Fruit fly (Drosophila melanogaster) whole organism, embryonic: ENCODE measurements around the gene CG2772.

ENCODE experiments used
- Bgb ChIP-seq: fragments of 200-800 bp; sonication (Bioruptor generic); IDR thresholded peaks from 2 replicates; pipeline ENCODE4 v1.3.6; 2022; ENCODE audit warnings: missing biosample characterization, missing genetic modification characterization; ENCODE audit not compliant: partially characterized antibody
- CG10274 ChIP-seq: fragments of 200-800 bp; sonication (Bioruptor generic); optimal IDR thresholded peaks from 3 replicates; lab custom pipeline; 2017; ENCODE audit warnings: missing biosample characterization, mild to moderate bottlenecking, missing genetic modification characterization
- CG10321 ChIP-seq: fragments of 200-800 bp; sonication (Bioruptor generic); IDR thresholded peaks from 2 replicates; pipeline ENCODE4 v1.3.6; 2022; ENCODE audit warnings: missing biosample characterization, missing genetic modification characterization
- CG10565 ChIP-seq: fragments of 200-800 bp; sonication (Bioruptor generic); optimal IDR thresholded peaks from 3 replicates; lab custom pipeline; 2016; ENCODE audit warnings: missing biosample characterization, mild to moderate bottlenecking, missing genetic modification characterization
- CG10979 ChIP-seq: fragments of 200-800 bp; sonication (Bioruptor generic); optimal IDR thresholded peaks from 2 replicates; lab custom pipeline; 2018; ENCODE audit warnings: missing biosample characterization, mild to moderate bottlenecking, missing genetic modification characterization, moderate library complexity
- CG12391 ChIP-seq: fragments of 200-800 bp; sonication (Bioruptor generic); optimal IDR thresholded peaks from 3 replicates; lab custom pipeline; 2018; ENCODE audit warnings: missing biosample characterization, mild to moderate bottlenecking, missing genetic modification characterization, moderate library complexity
- CG13287 ChIP-seq: fragments of 200-800 bp; sonication (Bioruptor generic); IDR thresholded peaks from 2 replicates; pipeline ENCODE4 v1.3.6; 2022; ENCODE audit warnings: missing biosample characterization, missing genetic modification characterization; ENCODE audit not compliant: partially characterized antibody
- CG13894 ChIP-seq: fragments of 200-800 bp; sonication (Bioruptor generic); optimal IDR thresholded peaks from 3 replicates; lab custom pipeline; 2018; ENCODE audit warnings: missing biosample characterization, mild to moderate bottlenecking, missing genetic modification characterization, moderate library complexity
- CG14050 ChIP-seq: fragments of 200-800 bp; sonication (Bioruptor generic); IDR thresholded peaks from 3 replicates; pipeline ENCODE4 v1.3.6; 2022; ENCODE audit warnings: missing biosample characterization, missing genetic modification characterization
- CG14667 ChIP-seq: fragments of 200-800 bp; sonication (Bioruptor generic); IDR thresholded peaks from 2 replicates; pipeline ENCODE4 v1.3.6; 2022; ENCODE audit warnings: missing biosample characterization, missing genetic modification characterization
- CG18011 ChIP-seq: fragments of 200-800 bp; sonication (Bioruptor generic); optimal IDR thresholded peaks from 2 replicates; lab custom pipeline; 2017; ENCODE audit warnings: missing biosample characterization, missing genetic modification characterization, mild to moderate bottlenecking, moderate library complexity, missing genotype
- CG18764 ChIP-seq: fragments of 200-800 bp; sonication (Bioruptor generic); optimal IDR thresholded peaks from 3 replicates; lab custom pipeline; 2016; ENCODE audit warnings: missing biosample characterization, missing genetic modification characterization
- CG30431 ChIP-seq: fragments of 200-800 bp; sonication (Bioruptor generic); optimal IDR thresholded peaks from 2 replicates; lab custom pipeline; 2017; ENCODE audit warnings: missing biosample characterization, missing genetic modification characterization
- CG33213 ChIP-seq: fragments of 200-800 bp; sonication (Bioruptor generic); optimal IDR thresholded peaks from 3 replicates; lab custom pipeline; 2016; ENCODE audit warnings: missing biosample characterization, missing genetic modification characterization
- CG3407 ChIP-seq: fragments of 200-800 bp; sonication (Bioruptor generic); optimal IDR thresholded peaks from 2 replicates; lab custom pipeline; 2018; ENCODE audit warnings: missing biosample characterization, mild to moderate bottlenecking, missing genetic modification characterization
- CG34224 ChIP-seq: fragments of 200-800 bp; sonication (Bioruptor generic); IDR thresholded peaks from 3 replicates; pipeline ENCODE4 v1.3.6; 2022; ENCODE audit warnings: missing biosample characterization, missing genetic modification characterization; ENCODE audit not compliant: partially characterized antibody
- CG34376 ChIP-seq: fragments of 200-800 bp; sonication (Bioruptor generic); optimal IDR thresholded peaks from 2 replicates; lab custom pipeline; 2018; ENCODE audit warnings: missing biosample characterization, mild to moderate bottlenecking, missing genetic modification characterization
- CG5953 ChIP-seq: fragments of 200-800 bp; sonication (Bioruptor generic); IDR thresholded peaks from 2 replicates; pipeline ENCODE4 v1.3.6; 2022; ENCODE audit warnings: missing biosample characterization, missing genetic modification characterization
- CG7556 ChIP-seq: fragments of 200-800 bp; sonication (Bioruptor generic); optimal IDR thresholded peaks from 2 replicates; lab custom pipeline; 2017; ENCODE audit warnings: missing biosample characterization, mild to moderate bottlenecking, missing genetic modification characterization
- CG7987 ChIP-seq: fragments of 200-800 bp; sonication (Bioruptor generic); optimal IDR thresholded peaks from 2 replicates; lab custom pipeline; 2018; ENCODE audit warnings: missing biosample characterization, mild to moderate bottlenecking, missing genetic modification characterization, moderate library complexity
- CG8290 ChIP-seq, 3 experiments: fragments of 200-800 bp; sonication (Bioruptor generic); optimal IDR thresholded peaks; 2 replicates each; lab custom pipeline; 2016 to 2019; ENCODE audit warnings: missing biosample characterization in 3 of 3, missing genetic modification characterization in 3 of 3, mild to moderate bottlenecking in 2 of 3, moderate library complexity in 1 of 3
- CG8388 ChIP-seq: fragments of 200-800 bp; sonication (Bioruptor generic); optimal IDR thresholded peaks from 2 replicates; lab custom pipeline; 2019; ENCODE audit warnings: missing biosample characterization, mild to moderate bottlenecking, missing genetic modification characterization, moderate library complexity
- CTCF ChIP-seq: fragments of 200-800 bp; sonication (Bioruptor generic); optimal IDR thresholded peaks from 2 replicates; lab custom pipeline; 2017; ENCODE audit warnings: missing biosample characterization, mild to moderate bottlenecking, missing genetic modification characterization, moderate library complexity
- Camta ChIP-seq: fragments of 200-800 bp; sonication (Bioruptor generic); optimal IDR thresholded peaks from 2 replicates; lab custom pipeline; 2016; ENCODE audit warnings: missing biosample characterization, missing genetic modification characterization
- D ChIP-seq, 2 experiments: fragments of 200-800 bp in 1 of 2; fragments of >200 bp in 1 of 2; sonication (Bioruptor generic) in 1 of 2; optimal IDR thresholded peaks; 2 replicates in 1 of 2; 3 replicates in 1 of 2; lab custom pipeline; 2017; ENCODE audit warnings: mild to moderate bottlenecking in 1 of 2, missing biosample characterization in 1 of 2, missing genetic modification characterization in 1 of 2, missing genetic modification reagents in 1 of 2
- Dbx ChIP-seq: fragments of 200-800 bp; sonication (Bioruptor generic); IDR thresholded peaks from 3 replicates; pipeline ENCODE4 v1.3.6; 2022; ENCODE audit warnings: missing biosample characterization, missing genetic modification characterization
- Dek ChIP-seq: fragments of 200-800 bp; sonication (Bioruptor generic); optimal IDR thresholded peaks from 3 replicates; lab custom pipeline; 2019; ENCODE audit warnings: missing biosample characterization, mild to moderate bottlenecking, missing genetic modification characterization, moderate library complexity
- ara ChIP-seq: fragments of 200-800 bp; sonication (Bioruptor generic); IDR thresholded peaks from 2 replicates; pipeline ENCODE4 v1.3.6; 2022; ENCODE audit warnings: missing biosample characterization, missing genetic modification characterization
- bsh ChIP-seq, 2 experiments: fragments of 200-800 bp; sonication (Bioruptor generic); optimal IDR thresholded peaks; 2 replicates each; lab custom pipeline; 2017 to 2018; ENCODE audit warnings: mild to moderate bottlenecking in 2 of 2, missing biosample characterization in 2 of 2, missing genetic modification characterization in 2 of 2, moderate library complexity in 1 of 2
- ci ChIP-seq: fragments of 200-800 bp; sonication (Bioruptor generic); IDR thresholded peaks from 3 replicates; pipeline ENCODE4 v1.3.6; 2022; ENCODE audit warnings: missing biosample characterization, missing genetic modification characterization
- gce ChIP-seq: fragments of 200-800 bp; sonication (Bioruptor generic); IDR thresholded peaks from 3 replicates; pipeline ENCODE4 v1.3.6; 2022; ENCODE audit warnings: missing biosample characterization, missing genetic modification characterization
- gcm ChIP-seq: fragments of 200-800 bp; sonication (Bioruptor generic); optimal IDR thresholded peaks from 2 replicates; lab custom pipeline; 2019; ENCODE audit warnings: missing biosample characterization, mild to moderate bottlenecking, missing genetic modification characterization, moderate library complexity
- gsb ChIP-seq: fragments of 200-800 bp; sonication (Bioruptor generic); IDR thresholded peaks from 2 replicates; pipeline ENCODE4 v1.3.6; 2022; ENCODE audit warnings: missing biosample characterization, missing genetic modification characterization
- inv ChIP-seq: fragments of 200-800 bp; sonication (Bioruptor generic); IDR thresholded peaks from 2 replicates; pipeline ENCODE4 v1.3.6; 2022; ENCODE audit warnings: missing biosample characterization, missing genetic modification characterization; ENCODE audit not compliant: partially characterized antibody
- kah ChIP-seq: fragments of 200-800 bp; sonication (Bioruptor generic); optimal IDR thresholded peaks from 2 replicates; lab custom pipeline; 2018; ENCODE audit warnings: missing biosample characterization, mild to moderate bottlenecking, missing genetic modification characterization
- ken ChIP-seq: fragments of 200-800 bp; sonication (Bioruptor generic); IDR thresholded peaks from 3 replicates; pipeline ENCODE4 v1.3.6; 2022; ENCODE audit warnings: missing biosample characterization, missing genetic modification characterization
- lmd ChIP-seq: fragments of 200-800 bp; sonication (Bioruptor generic); IDR thresholded peaks from 2 replicates; pipeline ENCODE4 v1.3.6; 2022; ENCODE audit warnings: missing biosample characterization, missing genetic modification characterization
- luna ChIP-seq: fragments of 200-800 bp; sonication (Bioruptor generic); optimal IDR thresholded peaks from 2 replicates; lab custom pipeline; 2016; ENCODE audit warnings: missing biosample characterization, missing genetic modification characterization
- nerfin-1 ChIP-seq: fragments of 200-800 bp; sonication (Bioruptor generic); optimal IDR thresholded peaks from 3 replicates; lab custom pipeline; 2019; ENCODE audit warnings: missing biosample characterization, mild to moderate bottlenecking, missing genetic modification characterization, moderate library complexity
- pan ChIP-seq, 4 experiments: fragments of >200 bp in 3 of 4; fragments of 200-800 bp in 1 of 4; sonication (Bioruptor generic) in 1 of 4; optimal IDR thresholded peaks in 3 of 4; IDR thresholded peaks in 1 of 4; 2 replicates each; pipeline versions ENCODE4 v1.3.6 to Lab custom; 2017 to 2022; ENCODE audit warnings: missing biosample characterization in 2 of 4, missing genetic modification characterization in 2 of 4, mixed read lengths in 1 of 4
- peb ChIP-seq: fragments of 200-800 bp; sonication (Bioruptor generic); IDR thresholded peaks from 2 replicates; pipeline ENCODE4 v1.3.6; 2022; ENCODE audit warnings: missing biosample characterization, missing genetic modification characterization
- phol ChIP-seq: fragments of 200-800 bp; sonication (Bioruptor generic); optimal IDR thresholded peaks from 3 replicates; lab custom pipeline; 2018; ENCODE audit warnings: missing biosample characterization, mild to moderate bottlenecking, missing genetic modification characterization, moderate library complexity
- run ChIP-seq: fragments of 200-800 bp; sonication (Bioruptor generic); optimal IDR thresholded peaks from 3 replicates; lab custom pipeline; 2018; ENCODE audit warnings: missing biosample characterization, mild to moderate bottlenecking, missing genetic modification characterization
- sc ChIP-seq, 3 experiments: fragments of >200 bp in 2 of 3; fragments of 200-800 bp in 1 of 3; sonication (Bioruptor generic) in 1 of 3; optimal IDR thresholded peaks; 2 replicates in 2 of 3; 3 replicates in 1 of 3; lab custom pipeline; 2017; ENCODE audit warnings: mild to moderate bottlenecking in 1 of 3, missing biosample characterization in 1 of 3, missing genetic modification characterization in 1 of 3, missing genetic modification reagents in 1 of 3
- shn ChIP-seq: fragments of 200-800 bp; sonication (Bioruptor generic); optimal IDR thresholded peaks from 3 replicates; lab custom pipeline; 2016; ENCODE audit warnings: missing biosample characterization, missing genetic modification characterization
- slou ChIP-seq: fragments of 200-800 bp; sonication (Bioruptor generic); optimal IDR thresholded peaks from 3 replicates; lab custom pipeline; 2016; ENCODE audit warnings: missing biosample characterization, missing genetic modification characterization
- slp2 ChIP-seq: fragments of 200-800 bp; sonication (Bioruptor generic); optimal IDR thresholded peaks from 2 replicates; lab custom pipeline; 2016; ENCODE audit warnings: missing biosample characterization, missing genetic modification characterization
- ssp ChIP-seq: fragments of 200-800 bp; sonication (Bioruptor generic); IDR thresholded peaks from 2 replicates; pipeline ENCODE4 v1.3.6; 2022; ENCODE audit warnings: missing biosample characterization, missing genetic modification characterization
- z ChIP-seq: fragments of 200-800 bp; sonication (Bioruptor generic); IDR thresholded peaks from 3 replicates; pipeline ENCODE4 v1.3.6; 2022; ENCODE audit warnings: missing biosample characterization, missing genetic modification characterization

The CG2772 gene

DNA sequence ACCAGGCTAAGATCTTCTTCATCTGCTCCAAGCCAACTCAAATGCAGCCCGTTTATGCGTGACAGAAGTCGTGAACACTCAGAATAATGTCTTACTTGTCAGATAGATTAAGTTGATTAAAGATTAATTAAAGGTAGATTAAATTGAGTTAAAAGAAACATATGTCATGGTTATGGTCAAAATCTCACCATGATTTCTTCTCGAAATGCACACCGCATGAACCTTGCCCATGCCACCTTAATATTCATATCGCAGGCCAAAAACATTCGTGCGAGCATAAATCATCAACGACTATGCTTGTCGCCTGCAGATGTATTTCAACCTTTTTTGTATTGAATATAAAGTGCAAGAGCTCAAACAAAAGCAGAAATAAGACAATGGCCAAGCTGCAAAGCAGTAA lies 8.7 kb upstream of the CG2772 start (continued):
- no peak for TF ChIP-seq D (optimal IDR thresholded peaks at IDR 0.05; lab: Kevin White, UChicago)
- peak; percentile 25 for TF ChIP-seq D (GFP tag; optimal IDR thresholded peaks at IDR 0.05; lab: Kevin White, UChicago)
- TF ChIP-seq ken (GFP tag; lab: Robert Waterston, UW) = 0 out of 3 replicates have a peak, but pooled peaks have one; percentile 35
- TF ChIP-seq ara (GFP tag; lab: Robert Waterston, UW) = peak; percentile 51; the same call in 1 of the 2 replicates
- peak; percentile 74 for TF ChIP-seq phol (tag; lab: Kevin White, UChicago)
- TF ChIP-seq CG18011 = no peak
- peak; percentile 44 for TF ChIP-seq Camta (GFP tag; lab: Kevin White, UChicago)
- TF ChIP-seq CG14050 (GFP tag; lab: Robert Waterston, UW) = peak; percentile 37; the same call in 2 of the 3 replicates
- no peak for TF ChIP-seq Bgb (GFP tag; lab: Robert Waterston, UW)
- peak; percentile 45 for TF ChIP-seq CG3407 (GFP tag; lab: Kevin White, UChicago)
- TF ChIP-seq ci (GFP tag; lab: Robert Waterston, UW) = peak; percentile 91
- no peak for TF ChIP-seq CG14667
- TF ChIP-seq gsb = no peak
- TF ChIP-seq z = no peak
- no peak for TF ChIP-seq lmd
- TF ChIP-seq Dek (tag; lab: Kevin White, UChicago) = no peak
- peak; percentile 69 for TF ChIP-seq CG12391 (tag; lab: Kevin White, UChicago)
- TF ChIP-seq slou (GFP tag; lab: Kevin White, UChicago) = no peak
- TF ChIP-seq inv (GFP tag; lab: Robert Waterston, UW) = no peak
- TF ChIP-seq CG10321 = peak; percentile 49; the same call in 1 of the 2 replicates
- no peak for TF ChIP-seq CG13894 (tag; lab: Kevin White, UChicago)
- TF ChIP-seq peb (GFP tag; lab: Robert Waterston, UW) = no peak
- TF ChIP-seq nerfin-1 (tag; lab: Kevin White, UChicago) = peak; percentile 64
- peak; percentile 14 for TF ChIP-seq run (tag; lab: Kevin White, UChicago)
- peak; percentile 73 for TF ChIP-seq CG10979 (tag; lab: Kevin White, UChicago)
- no peak for TF ChIP-seq CG7987
- TF ChIP-seq luna (GFP tag; lab: Kevin White, UChicago) = no peak
- no peak for TF ChIP-seq CG7556 (GFP tag; lab: Kevin White, UChicago)
- TF ChIP-seq CG10565 (GFP tag; lab: Kevin White, UChicago) = no peak
- TF ChIP-seq ssp (GFP tag; lab: Robert Waterston, UW) = no peak
- TF ChIP-seq CG18764 (GFP tag; lab: Kevin White, UChicago) = no peak
- no peak for TF ChIP-seq shn
- TF ChIP-seq CG8388 (GFP tag; lab: Kevin White, UChicago) = peak; percentile 34
- no peak for TF ChIP-seq pan (optimal IDR thresholded peaks at IDR 0.05; lab: Kevin White, UChicago)
- peak in 1 of 2 experiments; percentile 81 for TF ChIP-seq pan (GFP tag; optimal IDR thresholded peaks at IDR 0.05 in 1 of 2, IDR thresholded peaks at IDR 0.05 in 1 of 2)
- peak; percentile 65 for TF ChIP-seq kah
- no peak for TF ChIP-seq slp2 (GFP tag; lab: Kevin White, UChicago)
- no peak for TF ChIP-seq CG33213
- peak; percentile 46 to 80 for TF ChIP-seq bsh (GFP tag; optimal IDR thresholded peaks at IDR 0.05; lab: Kevin White, UChicago)
- TF ChIP-seq gce (GFP tag; lab: Robert Waterston, UW) = peak; percentile 71; the same call in 1 of the 3 replicates
- no peak for TF ChIP-seq CG34224
- TF ChIP-seq CG30431 (GFP tag; lab: Kevin White, UChicago) = no peak
- no peak for TF ChIP-seq CG13287
- TF ChIP-seq CG5953 (GFP tag; lab: Robert Waterston, UW) = 0 out of 2 replicates have a peak, but pooled peaks have one; percentile 16
- TF ChIP-seq CTCF (GFP tag; lab: Kevin White, UChicago) = peak; percentile 43
- TF ChIP-seq gcm (GFP tag; lab: Kevin White, UChicago) = peak; percentile 51
- no peak for TF ChIP-seq sc (optimal IDR thresholded peaks at IDR 0.05; lab: Kevin White, UChicago)
- no peak for TF ChIP-seq sc (GFP tag; optimal IDR thresholded peaks at IDR 0.05; lab: Kevin White, UChicago)
- TF ChIP-seq Dbx = no peak
- TF ChIP-seq CG10274 (GFP tag; lab: Kevin White, UChicago) = no peak
- no peak for TF ChIP-seq CG8290 (GFP tag; optimal IDR thresholded peaks at IDR 0.05; lab: Kevin White, UChicago)
- TF ChIP-seq CG8290 (tag; optimal IDR thresholded peaks at IDR 0.05; lab: Kevin White, UChicago) = peak in 1 of 2 experiments; percentile 56
- no peak for TF ChIP-seq CG34376 (GFP tag; lab: Kevin White, UChicago)
